Fruit fly (Drosophila melanogaster) whole organism, embryonic: ENCODE results near the gene CG7656.

Experiments used
- Asciz ChIP-seq: fragments of 200-800 bp; sonication (Bioruptor generic); optimal IDR thresholded peaks from 2 replicates; lab custom pipeline; 2017; ENCODE audit warnings: missing biosample characterization, mild to moderate bottlenecking, missing genetic modification characterization, missing genetic modification reagents
- B-H2 ChIP-seq: fragments of 200-800 bp; sonication (Bioruptor generic); optimal IDR thresholded peaks from 2 replicates; lab custom pipeline; 2018; ENCODE audit warnings: missing biosample characterization, mild to moderate bottlenecking, missing genetic modification characterization
- BtbVII ChIP-seq: fragments of 200-800 bp; sonication (Bioruptor generic); optimal IDR thresholded peaks from 3 replicates; lab custom pipeline; 2017; ENCODE audit warnings: missing biosample characterization, mild to moderate bottlenecking, missing genetic modification characterization
- CG10147 ChIP-seq: fragments of 200-800 bp; sonication (Bioruptor generic); optimal IDR thresholded peaks from 2 replicates; lab custom pipeline; 2019; ENCODE audit warnings: missing biosample characterization, mild to moderate bottlenecking, missing genetic modification characterization, moderate library complexity
- CG11093 ChIP-seq: fragments of 200-800 bp; sonication (Bioruptor generic); IDR thresholded peaks from 3 replicates; pipeline ENCODE4 v1.3.6; 2022; ENCODE audit warnings: missing biosample characterization, missing genetic modification characterization
- CG12299 ChIP-seq: fragments of 200-800 bp; sonication (Bioruptor generic); optimal IDR thresholded peaks from 2 replicates; lab custom pipeline; 2018; ENCODE audit warnings: missing biosample characterization, mild to moderate bottlenecking, missing genetic modification characterization
- CG13296 ChIP-seq: fragments of 200-800 bp; sonication (Bioruptor generic); optimal IDR thresholded peaks from 3 replicates; lab custom pipeline; 2018; ENCODE audit warnings: missing biosample characterization, mild to moderate bottlenecking, missing genetic modification characterization
- CG13894 ChIP-seq: fragments of 200-800 bp; sonication (Bioruptor generic); optimal IDR thresholded peaks from 3 replicates; lab custom pipeline; 2018; ENCODE audit warnings: missing biosample characterization, mild to moderate bottlenecking, missing genetic modification characterization, moderate library complexity
- CG14667 ChIP-seq: fragments of 200-800 bp; sonication (Bioruptor generic); IDR thresholded peaks from 2 replicates; pipeline ENCODE4 v1.3.6; 2022; ENCODE audit warnings: missing biosample characterization, missing genetic modification characterization
- CG14710 ChIP-seq: fragments of 200-800 bp; sonication (Bioruptor generic); optimal IDR thresholded peaks from 3 replicates; lab custom pipeline; 2019; ENCODE audit warnings: missing biosample characterization, mild to moderate bottlenecking, missing genetic modification characterization, moderate library complexity
- CG15011 ChIP-seq: fragments of 200-800 bp; sonication (Bioruptor generic); optimal IDR thresholded peaks from 3 replicates; lab custom pipeline; 2018; ENCODE audit warnings: missing biosample characterization, mild to moderate bottlenecking, missing genetic modification characterization
- CG15696 ChIP-seq: fragments of 200-800 bp; sonication (Bioruptor generic); optimal IDR thresholded peaks from 2 replicates; lab custom pipeline; 2019; ENCODE audit warnings: missing biosample characterization, mild to moderate bottlenecking, missing genetic modification characterization, moderate library complexity
- CG17612 ChIP-seq: fragments of 200-800 bp; sonication (Bioruptor generic); IDR thresholded peaks from 2 replicates; pipeline ENCODE4 v1.3.6; 2022; ENCODE audit warnings: missing biosample characterization, missing genetic modification characterization
- CG18476 ChIP-seq: fragments of 200-800 bp; sonication (Bioruptor generic); optimal IDR thresholded peaks from 2 replicates; lab custom pipeline; 2016; ENCODE audit warnings: missing biosample characterization, mild to moderate bottlenecking, missing genetic modification characterization
- CG18619 ChIP-seq: fragments of 200-800 bp; sonication (Bioruptor generic); optimal IDR thresholded peaks from 3 replicates; lab custom pipeline; 2017; ENCODE audit warnings: missing biosample characterization, mild to moderate bottlenecking, missing genetic modification characterization
- CG2678 ChIP-seq: fragments of 200-800 bp; sonication (Bioruptor generic); optimal IDR thresholded peaks from 3 replicates; lab custom pipeline; 2019; ENCODE audit warnings: missing biosample characterization, mild to moderate bottlenecking, missing genetic modification characterization, moderate library complexity
- CG2889 ChIP-seq: fragments of 200-800 bp; sonication (Bioruptor generic); IDR thresholded peaks from 3 replicates; pipeline ENCODE4 v1.3.6; 2022; ENCODE audit warnings: missing biosample characterization, missing genetic modification characterization
- CG31224 ChIP-seq: fragments of 200-800 bp; sonication (Bioruptor generic); IDR thresholded peaks from 2 replicates; pipeline ENCODE4 v1.3.6; 2022; ENCODE audit warnings: missing biosample characterization, missing genetic modification characterization
- CG34376 ChIP-seq: fragments of 200-800 bp; sonication (Bioruptor generic); optimal IDR thresholded peaks from 2 replicates; lab custom pipeline; 2018; ENCODE audit warnings: missing biosample characterization, mild to moderate bottlenecking, missing genetic modification characterization
- CG4282 ChIP-seq: fragments of 200-800 bp; sonication (Bioruptor generic); optimal IDR thresholded peaks from 2 replicates; lab custom pipeline; 2016; ENCODE audit warnings: missing biosample characterization, missing genetic modification characterization
- CG7556 ChIP-seq: fragments of 200-800 bp; sonication (Bioruptor generic); optimal IDR thresholded peaks from 2 replicates; lab custom pipeline; 2017; ENCODE audit warnings: missing biosample characterization, mild to moderate bottlenecking, missing genetic modification characterization
- CG8944 ChIP-seq: fragments of 200-800 bp; sonication (Bioruptor generic); optimal IDR thresholded peaks from 3 replicates; lab custom pipeline; 2016; ENCODE audit warnings: missing biosample characterization, missing genetic modification characterization
- Dad ChIP-seq: fragments of 200-800 bp; sonication (Bioruptor generic); optimal IDR thresholded peaks from 3 replicates; lab custom pipeline; 2016; ENCODE audit warnings: missing biosample characterization, missing genetic modification characterization
- Dbx ChIP-seq: fragments of 200-800 bp; sonication (Bioruptor generic); IDR thresholded peaks from 3 replicates; pipeline ENCODE4 v1.3.6; 2022; ENCODE audit warnings: missing biosample characterization, missing genetic modification characterization
- Deaf1 ChIP-seq: fragments of 200-800 bp; optimal IDR thresholded peaks from 3 replicates; lab custom pipeline; 2019; ENCODE audit warnings: missing biosample characterization, mild to moderate bottlenecking, missing genetic modification characterization, moderate library complexity
- Hr3 ChIP-seq: fragments of 200-800 bp; sonication (Bioruptor generic); optimal IDR thresholded peaks from 3 replicates; lab custom pipeline; 2016; ENCODE audit warnings: missing biosample characterization, missing genetic modification characterization
- Kr ChIP-seq: fragments of 200-800 bp; sonication (Bioruptor generic); optimal IDR thresholded peaks from 2 replicates; lab custom pipeline; 2017; ENCODE audit warnings: missing biosample characterization, mild to moderate bottlenecking, missing genetic modification characterization
- MTF-1 ChIP-seq: fragments of 200-800 bp; sonication (Bioruptor generic); optimal IDR thresholded peaks from 2 replicates; lab custom pipeline; 2018; ENCODE audit warnings: missing biosample characterization, mild to moderate bottlenecking, missing genetic modification characterization, borderline replicate concordance
- Mrtf ChIP-seq: fragments of 200-800 bp; sonication (Bioruptor generic); IDR thresholded peaks from 3 replicates; pipeline ENCODE4 v1.3.6; 2022; ENCODE audit warnings: missing biosample characterization, missing genetic modification characterization
- NC2α ChIP-seq: fragments of 200-800 bp; sonication (Bioruptor generic); optimal IDR thresholded peaks from 2 replicates; lab custom pipeline; 2016; ENCODE audit warnings: missing biosample characterization, missing genetic modification characterization
- NfI ChIP-seq: fragments of 200-800 bp; sonication (Bioruptor generic); optimal IDR thresholded peaks from 3 replicates; lab custom pipeline; 2018; ENCODE audit warnings: missing biosample characterization, mild to moderate bottlenecking, missing genetic modification characterization, moderate library complexity
- Ravus ChIP-seq: fragments of 200-800 bp; sonication (Bioruptor generic); IDR thresholded peaks from 2 replicates; pipeline ENCODE4 v1.3.6; 2022; ENCODE audit warnings: missing biosample characterization, missing genetic modification characterization
- Sry-β ChIP-seq: fragments of 200-800 bp; sonication (Bioruptor generic); optimal IDR thresholded peaks from 2 replicates; lab custom pipeline; 2018; ENCODE audit warnings: missing biosample characterization, mild to moderate bottlenecking, missing genetic modification characterization, moderate library complexity
- ab ChIP-seq: fragments of 200-800 bp; sonication (Bioruptor generic); optimal IDR thresholded peaks from 2 replicates; lab custom pipeline; 2016; ENCODE audit warnings: missing biosample characterization, missing genetic modification characterization
- ase ChIP-seq: fragments of 200-800 bp; sonication (Bioruptor generic); IDR thresholded peaks from 3 replicates; pipeline ENCODE4 v1.3.6; 2022; ENCODE audit warnings: missing biosample characterization, missing genetic modification characterization
- chn ChIP-seq: fragments of 200-800 bp; sonication (Bioruptor generic); optimal IDR thresholded peaks from 2 replicates; lab custom pipeline; 2016; ENCODE audit warnings: missing biosample characterization, missing genetic modification characterization
- dimm ChIP-seq: fragments of 200-800 bp; sonication (Bioruptor generic); IDR thresholded peaks from 2 replicates; pipeline ENCODE4 v1.3.6; 2022; ENCODE audit warnings: missing biosample characterization, missing genetic modification characterization
- emc ChIP-seq: fragments of 200-800 bp; sonication (Bioruptor generic); optimal IDR thresholded peaks from 2 replicates; lab custom pipeline; 2016; ENCODE audit warnings: missing biosample characterization, missing genetic modification characterization
- exex ChIP-seq: fragments of 200-800 bp; sonication (Bioruptor generic); optimal IDR thresholded peaks from 4 replicates; lab custom pipeline; 2018; ENCODE audit warnings: missing biosample characterization, mild to moderate bottlenecking, missing genetic modification characterization, moderate library complexity
- grau ChIP-seq: fragments of 200-800 bp; optimal IDR thresholded peaks from 3 replicates; lab custom pipeline; 2019; ENCODE audit warnings: missing biosample characterization, mild to moderate bottlenecking, missing genetic modification characterization, moderate library complexity
- kah ChIP-seq: fragments of 200-800 bp; sonication (Bioruptor generic); optimal IDR thresholded peaks from 2 replicates; lab custom pipeline; 2018; ENCODE audit warnings: missing biosample characterization, mild to moderate bottlenecking, missing genetic modification characterization
- lab ChIP-seq: fragments of 200-800 bp; sonication (Bioruptor generic); optimal IDR thresholded peaks from 3 replicates; lab custom pipeline; 2017; ENCODE audit warnings: missing biosample characterization, missing genetic modification characterization, mild to moderate bottlenecking, moderate library complexity, missing genetic modification reagents
- luna ChIP-seq: fragments of 200-800 bp; sonication (Bioruptor generic); optimal IDR thresholded peaks from 2 replicates; lab custom pipeline; 2016; ENCODE audit warnings: missing biosample characterization, missing genetic modification characterization
- pho ChIP-seq: fragments of 200-800 bp; sonication (Bioruptor generic); optimal IDR thresholded peaks from 2 replicates; lab custom pipeline; 2016; ENCODE audit warnings: missing biosample characterization, missing genetic modification characterization
- pita ChIP-seq: fragments of 200-800 bp; sonication (Bioruptor generic); optimal IDR thresholded peaks from 2 replicates; lab custom pipeline; 2017; ENCODE audit warnings: missing biosample characterization, mild to moderate bottlenecking, missing genetic modification characterization
- psq ChIP-seq: fragments of 200-800 bp; sonication (Bioruptor generic); optimal IDR thresholded peaks from 2 replicates; lab custom pipeline; 2017; ENCODE audit warnings: missing biosample characterization, missing genetic modification characterization
- sisA ChIP-seq: fragments of 200-800 bp; sonication (Bioruptor generic); IDR thresholded peaks from 2 replicates; pipeline ENCODE4 v1.3.6; 2022; ENCODE audit warnings: missing biosample characterization, missing genetic modification characterization
- sqz ChIP-seq: fragments of 200-800 bp; sonication (Bioruptor generic); optimal IDR thresholded peaks from 3 replicates; lab custom pipeline; 2018; ENCODE audit warnings: missing biosample characterization, mild to moderate bottlenecking, missing genetic modification characterization
- tll ChIP-seq, 2 experiments: fragments of 200-800 bp in 1 of 2; fragments of >200 bp in 1 of 2; sonication (Bioruptor generic) in 1 of 2; optimal IDR thresholded peaks; 2 replicates each; lab custom pipeline; 2017 to 2019; ENCODE audit warnings: missing biosample characterization in 2 of 2, missing genetic modification characterization in 2 of 2, mild to moderate bottlenecking in 1 of 2, moderate library complexity in 1 of 2
- wdn ChIP-seq: fragments of 200-800 bp; sonication (Bioruptor generic); IDR thresholded peaks from 2 replicates; pipeline ENCODE4 v1.3.6; 2022; ENCODE audit warnings: missing biosample characterization, missing genetic modification characterization
- wek ChIP-seq: fragments of 200-800 bp; sonication (Bioruptor generic); optimal IDR thresholded peaks from 3 replicates; lab custom pipeline; 2018; ENCODE audit warnings: missing biosample characterization, mild to moderate bottlenecking, missing genetic modification characterization, moderate library complexity
- wor ChIP-seq: fragments of 200-800 bp; sonication (Bioruptor generic); IDR thresholded peaks from 2 replicates; pipeline ENCODE4 v1.3.6; 2022; ENCODE audit warnings: missing biosample characterization, missing genetic modification characterization

Gene CG7656

dm6 chr3L:15597945-15598344 is 10.0 kb upstream of the CG7656 start (continued):
- no peak for TF ChIP-seq CG2678
- TF ChIP-seq CG34376 (GFP tag; lab: Kevin White, UChicago) = peak; percentile 83
- TF ChIP-seq exex (tag; lab: Kevin White, UChicago) = peak; percentile 99
- no peak for TF ChIP-seq chn (GFP tag; lab: Kevin White, UChicago)
- no peak for TF ChIP-seq wdn
- TF ChIP-seq CG18619 (GFP tag; lab: Kevin White, UChicago) = no peak
- TF ChIP-seq CG14667 (GFP tag; lab: Robert Waterston, UW) = no peak
- TF ChIP-seq Ravus (GFP tag; lab: Robert Waterston, UW) = no peak
- TF ChIP-seq Hr3 = no peak
- TF ChIP-seq CG13894 = peak; percentile 55
- TF ChIP-seq dimm (GFP tag; lab: Robert Waterston, UW) = no peak
- TF ChIP-seq NfI (GFP tag; lab: Kevin White, UChicago) = no peak
- no peak for TF ChIP-seq Kr
- no peak for TF ChIP-seq tll (GFP tag; optimal IDR thresholded peaks at IDR 0.05; lab: Kevin White, UChicago)
- peak; percentile 78 for TF ChIP-seq lab (GFP tag; lab: Kevin White, UChicago)
- no peak for TF ChIP-seq pita (GFP tag; lab: Kevin White, UChicago)
- TF ChIP-seq Dbx = no peak
- TF ChIP-seq kah (GFP tag; lab: Kevin White, UChicago) = no peak
- TF ChIP-seq CG8944 (GFP tag; lab: Kevin White, UChicago) = no peak
- TF ChIP-seq CG11093 (GFP tag; lab: Robert Waterston, UW) = no peak
- no peak for TF ChIP-seq Dad (GFP tag; lab: Kevin White, UChicago)
- TF ChIP-seq CG12299 (tag; lab: Kevin White, UChicago) = no peak
- TF ChIP-seq CG17612 = no peak
- no peak for TF ChIP-seq pho (GFP tag; lab: Kevin White, UChicago)
- no peak for TF ChIP-seq wor (GFP tag; lab: Robert Waterston, UW)
- no peak for TF ChIP-seq CG2889 (GFP tag; lab: Robert Waterston, UW)
- TF ChIP-seq luna (GFP tag; lab: Kevin White, UChicago) = no peak
- TF ChIP-seq CG18476 = no peak
- no peak for TF ChIP-seq MTF-1 (GFP tag; lab: Kevin White, UChicago)
- TF ChIP-seq CG31224 (GFP tag; lab: Robert Waterston, UW) = no peak
- no peak for TF ChIP-seq CG14710 (tag; lab: Kevin White, UChicago)
- no peak for TF ChIP-seq ab (GFP tag; lab: Kevin White, UChicago)
- TF ChIP-seq CG4282 (GFP tag; lab: Kevin White, UChicago) = no peak
- TF ChIP-seq ase (GFP tag; lab: Robert Waterston, UW) = no peak
- TF ChIP-seq Sry-β (GFP tag; lab: Kevin White, UChicago) = no peak
- no peak for TF ChIP-seq CG15011
- TF ChIP-seq CG15696 (tag; lab: Kevin White, UChicago) = no peak
- TF ChIP-seq CG10147 (GFP tag; lab: Kevin White, UChicago) = peak; percentile 6
- TF ChIP-seq sqz (GFP tag; lab: Kevin White, UChicago) = no peak
- no peak for TF ChIP-seq Mrtf (GFP tag; lab: Robert Waterston, UW)
- TF ChIP-seq wek = peak; percentile 25
- no peak for TF ChIP-seq CG7556
- peak; percentile 1 for TF ChIP-seq Deaf1 (tag; lab: Kevin White, UChicago)
- TF ChIP-seq sisA (GFP tag; lab: Robert Waterston, UW) = no peak
- no peak for TF ChIP-seq grau (tag; lab: Kevin White, UChicago)
- peak; percentile 20 for TF ChIP-seq Asciz
- no peak for TF ChIP-seq B-H2 (GFP tag; lab: Kevin White, UChicago)
- no peak for TF ChIP-seq BtbVII (GFP tag; lab: Kevin White, UChicago)
- TF ChIP-seq emc (GFP tag; lab: Kevin White, UChicago) = no peak
- peak; percentile 23 for TF ChIP-seq CG13296 (GFP tag; lab: Kevin White, UChicago)
- TF ChIP-seq psq (GFP tag; lab: Kevin White, UChicago) = no peak
- no peak for TF ChIP-seq NC2α (GFP tag; lab: Kevin White, UChicago)
